ENCODE assay signal across 1 fruit fly cellular context in genomic region chr3L:1969539-1970337, dm6.
TF ChIP-seq lines count a peak whose summit lies in the region.

Gene CG1927 (minus strand): TSS chr3L:1970079.

TF ChIP-seq in whole organism, embryonic, 481 proteins besides CTCF, POLR2A, EP300 and RAD21 (continued from another document):
- TF ChIP-seq kay (GFP tag; optimal IDR thresholded peaks at IDR 0.05; lab: Kevin White, UChicago) (no peak), caup (GFP tag; optimal IDR thresholded peaks at IDR 0.05; lab: Kevin White, UChicago; ENCODE audit: severe bottlenecking) (no peak), Dad (GFP tag; optimal IDR thresholded peaks at IDR 0.05; lab: Kevin White, UChicago) (no peak), abd-A (tag; optimal IDR thresholded peaks at IDR 0.05; lab: Kevin White, UChicago) (peak; percentile 47), CG11456 (GFP tag; IDR thresholded peaks at IDR 0.05; lab: Robert Waterston, UW) (no peak), Hr3 (GFP tag; optimal IDR thresholded peaks at IDR 0.05; lab: Kevin White, UChicago) (no peak), CG16813 (GFP tag; IDR thresholded peaks at IDR 0.05; lab: Robert Waterston, UW; ENCODE audit: partially characterized antibody) (no peak), slp2 (GFP tag; optimal IDR thresholded peaks at IDR 0.05; lab: Kevin White, UChicago) (no peak), gt (GFP tag; IDR thresholded peaks at IDR 0.05; lab: Robert Waterston, UW) (no peak), grn (GFP tag; optimal IDR thresholded peaks at IDR 0.05; lab: Kevin White, UChicago) (no peak), nmo (GFP tag; optimal IDR thresholded peaks at IDR 0.05; lab: Kevin White, UChicago) (no peak), CG9932 (GFP tag; IDR thresholded peaks at IDR 0.05; lab: Robert Waterston, UW) (no peak), amos (GFP tag; IDR thresholded peaks at IDR 0.05; lab: Robert Waterston, UW; ENCODE audit: partially characterized antibody) (peak; percentile 22; the same call in 1 of the 2 replicates), repo (GFP tag; optimal IDR thresholded peaks at IDR 0.05; lab: Kevin White, UChicago) (no peak), CG4424 (GFP tag; optimal IDR thresholded peaks at IDR 0.05; lab: Kevin White, UChicago) (no peak), CG13894 (tag; optimal IDR thresholded peaks at IDR 0.05; lab: Kevin White, UChicago) (peak; percentile 64), fd102C (GFP tag; optimal IDR thresholded peaks at IDR 0.05; lab: Kevin White, UChicago) (no peak), Deaf1 (tag; optimal IDR thresholded peaks at IDR 0.05; lab: Kevin White, UChicago) (peak; percentile 8), CG17912 (GFP tag; optimal IDR thresholded peaks at IDR 0.05; lab: Kevin White, UChicago) (peak; percentile 24), CG13775 (GFP tag; optimal IDR thresholded peaks at IDR 0.05; lab: Kevin White, UChicago) (no peak), Chrac-16 (GFP tag; optimal IDR thresholded peaks at IDR 0.05; lab: Kevin White, UChicago) (no peak), CG12155 (GFP tag; optimal IDR thresholded peaks at IDR 0.05; lab: Kevin White, UChicago) (no peak), TFAM (GFP tag; optimal IDR thresholded peaks at IDR 0.05; lab: Kevin White, UChicago) (no peak), C15 (GFP tag; IDR thresholded peaks at IDR 0.05; lab: Robert Waterston, UW) (no peak), Sry-δ (GFP tag; optimal IDR thresholded peaks at IDR 0.05; lab: Kevin White, UChicago) (no peak)
